Fruit fly (Drosophila melanogaster): ENCODE data around the gene Cog8.

- TF ChIP-seq CG11617 (GFP tag; optimal IDR thresholded peaks at IDR 0.05) (no peak), toe (GFP tag; optimal IDR thresholded peaks at IDR 0.05) (no peak), CG12768 (GFP tag; optimal IDR thresholded peaks at IDR 0.05) (no peak), Mnt (GFP tag; optimal IDR thresholded peaks at IDR 0.05) (no peak), bab1 (GFP tag; optimal IDR thresholded peaks at IDR 0.05) (no peak), pad (GFP tag; optimal IDR thresholded peaks at IDR 0.05) (no peak), cnc (optimal IDR thresholded peaks at IDR 0.05) (no peak), CG33017 (tag; optimal IDR thresholded peaks at IDR 0.05) (no peak), kay (GFP tag; ENCODE audit: borderline replicate concordance) (no peak), CG5204 (GFP tag; optimal IDR thresholded peaks at IDR 0.05) (no peak), cic (GFP tag; optimal IDR thresholded peaks at IDR 0.05) (no peak), Hr96 (GFP tag; optimal IDR thresholded peaks at IDR 0.05) (no peak), CG1620 (GFP tag; optimal IDR thresholded peaks at IDR 0.05) (no peak), ovo (GFP tag; optimal IDR thresholded peaks at IDR 0.05) (no peak)
Observed at dm6 chr2L:11519532-11519931, 20.8 kb upstream of the Cog8 start, which contains the start of gene CG14929.
